Worm (Caenorhabditis elegans): ENCODE measurements around the gene fozi-1.

DNA sequence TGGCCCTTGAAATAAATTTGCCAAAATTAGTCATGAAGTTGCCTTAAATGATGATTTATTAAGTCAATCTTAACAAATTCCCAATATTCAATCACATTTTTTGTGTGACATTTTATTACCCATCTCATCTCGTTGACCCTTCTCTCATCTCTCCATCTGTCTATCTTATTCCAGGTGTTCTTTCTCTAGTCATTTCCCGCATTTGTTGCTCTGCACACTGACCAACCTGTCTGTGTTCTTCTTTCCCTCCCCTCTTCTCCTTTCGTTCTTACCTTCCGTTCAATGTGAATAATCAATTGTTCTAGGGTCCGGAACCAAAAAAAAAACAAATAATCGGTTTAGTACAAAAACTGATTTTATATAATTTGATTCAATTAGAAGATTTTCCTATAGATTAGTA lies 34.4 kb upstream of the fozi-1 start, which contains the start of gene T02C1.1:
- TF ChIP-seq pha-4 (tag; optimal IDR thresholded peaks at IDR 0.05): no peak
- no peak for TF ChIP-seq ztf-11 (tag; optimal IDR thresholded peaks at IDR 0.05)
- no peak for TF ChIP-seq lin-13 (tag; optimal IDR thresholded peaks at IDR 0.05)
- no peak for TF ChIP-seq elt-3 (tag; optimal IDR thresholded peaks at IDR 0.05)
- TF ChIP-seq snpc-4 (tag; optimal IDR thresholded peaks at IDR 0.05): no peak
- no peak for TF ChIP-seq nhr-76 (tag; optimal IDR thresholded peaks at IDR 0.05)
- no peak for TF ChIP-seq sptf-1 (tag; optimal IDR thresholded peaks at IDR 0.05)
- TF ChIP-seq unc-120 (tag; optimal IDR thresholded peaks at IDR 0.05; ENCODE audit: poor library complexity, severe bottlenecking): no peak
- TF ChIP-seq ceh-39 (tag; optimal IDR thresholded peaks at IDR 0.05): no peak
